Fruit fly (Drosophila melanogaster) whole organism, embryonic: Measurements from ENCODE around the gene CG5235.
A peak's percentile ranks its signal among the peaks of the same experiment; 100 is the strongest.

ENCODE experiments used
- CG10366 ChIP-seq: fragments of 200-800 bp; sonication (Bioruptor generic); IDR thresholded peaks from 2 replicates; pipeline ENCODE4 v1.3.6; 2022; ENCODE audit warnings: missing biosample characterization, missing genetic modification characterization
- CG10565 ChIP-seq: fragments of 200-800 bp; sonication (Bioruptor generic); optimal IDR thresholded peaks from 3 replicates; lab custom pipeline; 2016; ENCODE audit warnings: missing biosample characterization, mild to moderate bottlenecking, missing genetic modification characterization
- CG11504 ChIP-seq: fragments of 200-800 bp; sonication (Bioruptor generic); optimal IDR thresholded peaks from 3 replicates; lab custom pipeline; 2019; ENCODE audit warnings: missing biosample characterization, mild to moderate bottlenecking, missing genetic modification characterization, moderate library complexity
- CG11695 ChIP-seq: fragments of 200-800 bp; sonication (Bioruptor generic); IDR thresholded peaks from 3 replicates; pipeline ENCODE4 v1.3.6; 2022; ENCODE audit warnings: missing biosample characterization, missing genetic modification characterization
- CG11723 ChIP-seq: fragments of 200-800 bp; sonication (Bioruptor generic); optimal IDR thresholded peaks from 2 replicates; lab custom pipeline; 2017; ENCODE audit warnings: missing biosample characterization, mild to moderate bottlenecking, missing genetic modification characterization
- CG12104 ChIP-seq: fragments of 200-800 bp; sonication (Bioruptor generic); optimal IDR thresholded peaks from 3 replicates; lab custom pipeline; 2016; ENCODE audit warnings: missing biosample characterization, missing genetic modification characterization
- CG12391 ChIP-seq: fragments of 200-800 bp; sonication (Bioruptor generic); optimal IDR thresholded peaks from 3 replicates; lab custom pipeline; 2018; ENCODE audit warnings: missing biosample characterization, mild to moderate bottlenecking, missing genetic modification characterization, moderate library complexity
- CG15601 ChIP-seq: fragments of 200-800 bp; sonication (Bioruptor generic); optimal IDR thresholded peaks from 3 replicates; lab custom pipeline; 2019; ENCODE audit warnings: missing biosample characterization, mild to moderate bottlenecking, missing genetic modification characterization, moderate library complexity
- CG15696 ChIP-seq: fragments of 200-800 bp; sonication (Bioruptor generic); optimal IDR thresholded peaks from 2 replicates; lab custom pipeline; 2019; ENCODE audit warnings: missing biosample characterization, mild to moderate bottlenecking, missing genetic modification characterization, moderate library complexity
- CG16863 ChIP-seq: fragments of 200-800 bp; sonication (Bioruptor generic); optimal IDR thresholded peaks from 3 replicates; lab custom pipeline; 2016; ENCODE audit warnings: missing biosample characterization, missing genetic modification characterization
- CG17359 ChIP-seq: fragments of 200-800 bp; sonication (Bioruptor generic); optimal IDR thresholded peaks from 3 replicates; lab custom pipeline; 2018; ENCODE audit warnings: missing biosample characterization, mild to moderate bottlenecking, missing genetic modification characterization, moderate library complexity
- CG18476 ChIP-seq: fragments of 200-800 bp; sonication (Bioruptor generic); optimal IDR thresholded peaks from 2 replicates; lab custom pipeline; 2016; ENCODE audit warnings: missing biosample characterization, mild to moderate bottlenecking, missing genetic modification characterization
- CG18764 ChIP-seq: fragments of 200-800 bp; sonication (Bioruptor generic); optimal IDR thresholded peaks from 3 replicates; lab custom pipeline; 2016; ENCODE audit warnings: missing biosample characterization, missing genetic modification characterization
- CG2202 ChIP-seq: fragments of 200-800 bp; sonication (Bioruptor generic); optimal IDR thresholded peaks from 2 replicates; lab custom pipeline; 2018; ENCODE audit warnings: missing biosample characterization, mild to moderate bottlenecking, missing genetic modification characterization
- CG2678 ChIP-seq: fragments of 200-800 bp; sonication (Bioruptor generic); optimal IDR thresholded peaks from 3 replicates; lab custom pipeline; 2019; ENCODE audit warnings: missing biosample characterization, mild to moderate bottlenecking, missing genetic modification characterization, moderate library complexity
- CG2875 ChIP-seq: fragments of 200-800 bp; sonication (Bioruptor generic); optimal IDR thresholded peaks from 2 replicates; lab custom pipeline; 2017; ENCODE audit warnings: missing biosample characterization, mild to moderate bottlenecking, missing genetic modification characterization, missing genetic modification reagents
- CG6854 ChIP-seq: fragments of 200-800 bp; sonication (Bioruptor generic); optimal IDR thresholded peaks from 3 replicates; lab custom pipeline; 2017; ENCODE audit warnings: missing biosample characterization, mild to moderate bottlenecking, missing genetic modification characterization
- CG7987 ChIP-seq: fragments of 200-800 bp; sonication (Bioruptor generic); optimal IDR thresholded peaks from 2 replicates; lab custom pipeline; 2018; ENCODE audit warnings: missing biosample characterization, mild to moderate bottlenecking, missing genetic modification characterization, moderate library complexity
- CG8359 ChIP-seq: fragments of 200-800 bp; sonication (Bioruptor generic); optimal IDR thresholded peaks from 2 replicates; lab custom pipeline; 2017; ENCODE audit warnings: missing biosample characterization, mild to moderate bottlenecking, missing genetic modification characterization, borderline replicate concordance
- CHES-1-like ChIP-seq: fragments of 200-800 bp; sonication (Bioruptor generic); optimal IDR thresholded peaks from 2 replicates; lab custom pipeline; 2016; ENCODE audit warnings: missing biosample characterization, missing genetic modification characterization
- Deaf1 ChIP-seq: fragments of 200-800 bp; optimal IDR thresholded peaks from 3 replicates; lab custom pipeline; 2019; ENCODE audit warnings: missing biosample characterization, mild to moderate bottlenecking, missing genetic modification characterization, moderate library complexity
- Dref ChIP-seq: fragments of 200-800 bp; sonication (Bioruptor generic); IDR thresholded peaks from 2 replicates; pipeline ENCODE4 v1.3.6; 2022; ENCODE audit warnings: missing biosample characterization, missing genetic modification characterization
- Ets97D ChIP-seq: fragments of 200-800 bp; sonication (Bioruptor generic); optimal IDR thresholded peaks from 3 replicates; lab custom pipeline; 2016; ENCODE audit warnings: missing biosample characterization, missing genetic modification characterization
- HLH54F ChIP-seq: fragments of 200-800 bp; sonication (Bioruptor generic); optimal IDR thresholded peaks from 3 replicates; lab custom pipeline; 2016; ENCODE audit warnings: missing biosample characterization, missing genetic modification characterization
- MTF-1 ChIP-seq: fragments of 200-800 bp; sonication (Bioruptor generic); optimal IDR thresholded peaks from 2 replicates; lab custom pipeline; 2018; ENCODE audit warnings: missing biosample characterization, mild to moderate bottlenecking, missing genetic modification characterization, borderline replicate concordance
- NC2α ChIP-seq: fragments of 200-800 bp; sonication (Bioruptor generic); optimal IDR thresholded peaks from 2 replicates; lab custom pipeline; 2016; ENCODE audit warnings: missing biosample characterization, missing genetic modification characterization
- TFAM ChIP-seq: fragments of 200-800 bp; sonication (Bioruptor generic); optimal IDR thresholded peaks from 2 replicates; lab custom pipeline; 2017; ENCODE audit warnings: missing biosample characterization, missing genetic modification characterization, inconsistent platforms
- Vsx1 ChIP-seq: fragments of 200-800 bp; sonication (Bioruptor generic); optimal IDR thresholded peaks from 2 replicates; lab custom pipeline; 2017; ENCODE audit warnings: missing biosample characterization, mild to moderate bottlenecking, missing genetic modification characterization, missing genetic modification reagents
- bcd ChIP-seq: fragments of 200-800 bp; sonication (Bioruptor generic); optimal IDR thresholded peaks from 2 replicates; lab custom pipeline; 2017; ENCODE audit warnings: missing biosample characterization, mild to moderate bottlenecking, missing genetic modification characterization
- chn ChIP-seq: fragments of 200-800 bp; sonication (Bioruptor generic); optimal IDR thresholded peaks from 2 replicates; lab custom pipeline; 2016; ENCODE audit warnings: missing biosample characterization, missing genetic modification characterization
- crol ChIP-seq: fragments of 200-800 bp; sonication (Bioruptor generic); IDR thresholded peaks from 2 replicates; pipeline ENCODE4 v1.3.6; 2022; ENCODE audit warnings: missing biosample characterization, missing genetic modification characterization
- cwo ChIP-seq: fragments of 200-800 bp; sonication (Bioruptor generic); optimal IDR thresholded peaks from 3 replicates; lab custom pipeline; 2017; ENCODE audit warnings: missing biosample characterization, missing genetic modification characterization, mild to moderate bottlenecking, moderate library complexity, missing genetic modification reagents
- eve ChIP-seq, 2 experiments: fragments of >200 bp; optimal IDR thresholded peaks; 2 replicates each; lab custom pipeline; 2017; ENCODE audit warnings: missing biosample characterization in 2 of 2, missing genetic modification characterization in 2 of 2
- eyg ChIP-seq: fragments of 200-800 bp; sonication (Bioruptor generic); optimal IDR thresholded peaks from 3 replicates; lab custom pipeline; 2016; ENCODE audit warnings: missing biosample characterization, missing genetic modification characterization
- gfzf ChIP-seq: fragments of 200-800 bp; sonication (Bioruptor generic); optimal IDR thresholded peaks from 2 replicates; lab custom pipeline; 2016; ENCODE audit warnings: missing biosample characterization, mild to moderate bottlenecking, missing genetic modification characterization, moderate library complexity
- gsb-n ChIP-seq: fragments of 200-800 bp; sonication (Bioruptor generic); optimal IDR thresholded peaks from 3 replicates; lab custom pipeline; 2018; ENCODE audit warnings: missing biosample characterization, mild to moderate bottlenecking, missing genetic modification characterization
- kah ChIP-seq: fragments of 200-800 bp; sonication (Bioruptor generic); optimal IDR thresholded peaks from 2 replicates; lab custom pipeline; 2018; ENCODE audit warnings: missing biosample characterization, mild to moderate bottlenecking, missing genetic modification characterization
- lab ChIP-seq: fragments of 200-800 bp; sonication (Bioruptor generic); optimal IDR thresholded peaks from 3 replicates; lab custom pipeline; 2017; ENCODE audit warnings: missing biosample characterization, missing genetic modification characterization, mild to moderate bottlenecking, moderate library complexity, missing genetic modification reagents
- maf-S ChIP-seq: fragments of 200-800 bp; sonication (Bioruptor generic); optimal IDR thresholded peaks from 2 replicates; lab custom pipeline; 2016; ENCODE audit warnings: missing biosample characterization, missing genetic modification characterization
- nau ChIP-seq: fragments of 200-800 bp; sonication (Bioruptor generic); optimal IDR thresholded peaks from 3 replicates; lab custom pipeline; 2017; ENCODE audit warnings: missing biosample characterization, mild to moderate bottlenecking, missing genetic modification characterization, missing genetic modification reagents
- sc ChIP-seq, 3 experiments: fragments of >200 bp in 2 of 3; fragments of 200-800 bp in 1 of 3; sonication (Bioruptor generic) in 1 of 3; optimal IDR thresholded peaks; 2 replicates in 2 of 3; 3 replicates in 1 of 3; lab custom pipeline; 2017; ENCODE audit warnings: mild to moderate bottlenecking in 1 of 3, missing biosample characterization in 1 of 3, missing genetic modification characterization in 1 of 3, missing genetic modification reagents in 1 of 3
- sens ChIP-seq: fragments of 200-800 bp; sonication (Bioruptor generic); peaks from one replicate; lab custom pipeline; 2016; ENCODE audit warnings: missing biosample characterization, missing genetic modification characterization
- slbo ChIP-seq: fragments of 200-800 bp; sonication (Bioruptor generic); IDR thresholded peaks from 2 replicates; pipeline ENCODE4 v1.3.6; 2022; ENCODE audit warnings: missing biosample characterization, missing genetic modification characterization
- stwl ChIP-seq: fragments of 200-800 bp; sonication (Bioruptor generic); optimal IDR thresholded peaks from 3 replicates; lab custom pipeline; 2018; ENCODE audit warnings: missing biosample characterization, mild to moderate bottlenecking, missing genetic modification characterization, moderate library complexity
- tio ChIP-seq: fragments of 200-800 bp; sonication (Bioruptor generic); optimal IDR thresholded peaks from 2 replicates; lab custom pipeline; 2017; ENCODE audit warnings: missing biosample characterization, missing genetic modification characterization, inconsistent platforms
- trem ChIP-seq: fragments of 200-800 bp; optimal IDR thresholded peaks from 3 replicates; lab custom pipeline; 2019; ENCODE audit warnings: missing biosample characterization, mild to moderate bottlenecking, missing genetic modification characterization, moderate library complexity
- usp ChIP-seq: fragments of >200 bp; optimal IDR thresholded peaks from 2 replicates; lab custom pipeline; 2017; ENCODE audit warnings: missing biosample characterization, missing genetic modification characterization
- yki ChIP-seq: fragments of >200 bp; optimal IDR thresholded peaks from 3 replicates; lab custom pipeline; 2018
- z ChIP-seq: fragments of 200-800 bp; sonication (Bioruptor generic); IDR thresholded peaks from 3 replicates; pipeline ENCODE4 v1.3.6; 2022; ENCODE audit warnings: missing biosample characterization, missing genetic modification characterization

CG5235 gene

DNA sequence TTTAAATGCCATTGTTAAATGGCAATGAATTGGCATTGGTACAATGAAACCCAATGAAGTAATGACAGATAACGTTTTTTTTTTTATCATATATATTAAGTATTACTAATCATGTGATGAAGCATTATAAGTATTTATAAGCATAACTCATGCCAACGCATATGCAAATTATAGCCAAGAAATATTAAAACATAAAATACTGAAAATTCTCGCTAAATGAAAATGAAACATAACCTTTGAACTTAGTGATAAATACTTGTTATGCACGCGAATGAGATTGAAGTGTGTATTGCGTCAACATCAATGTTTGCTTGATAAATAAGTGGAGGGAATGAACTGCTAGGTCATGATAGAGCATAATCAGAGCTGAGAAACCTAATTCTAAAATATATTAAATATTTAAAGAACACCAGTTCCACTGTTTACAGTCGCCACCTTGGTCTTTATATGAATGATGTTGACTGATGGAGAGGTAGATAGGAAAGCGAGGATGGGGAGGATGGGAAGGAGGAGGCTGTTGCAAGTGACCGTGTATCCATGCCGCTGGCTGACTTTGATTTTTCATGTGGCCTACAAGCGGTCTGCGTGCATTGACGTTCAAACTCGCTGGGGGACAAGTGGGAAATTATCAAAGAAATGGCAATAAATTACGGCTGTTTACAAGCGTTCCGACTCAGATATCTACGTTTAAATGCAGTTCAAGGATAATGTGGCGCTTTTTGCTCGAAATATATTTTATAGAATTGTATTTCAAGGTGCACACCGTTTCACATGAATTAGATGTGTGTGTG is 33.9 kb downstream of the CG5235 start:
- TF ChIP-seq yki: no peak
- TF ChIP-seq stwl: peak; percentile 1
- TF ChIP-seq CG15696 (tag; lab: Kevin White, UChicago): peak; percentile 71
- TF ChIP-seq slbo (GFP tag; lab: Robert Waterston, UW): no peak
- TF ChIP-seq Dref (GFP tag; lab: Robert Waterston, UW): no peak
- TF ChIP-seq bcd (GFP tag; lab: Kevin White, UChicago): no peak
- TF ChIP-seq usp (GFP tag; lab: Kevin White, UChicago): no peak
- TF ChIP-seq nau (GFP tag; lab: Kevin White, UChicago): peak; percentile 22
- TF ChIP-seq CG2202 (tag; lab: Kevin White, UChicago): peak; percentile 58
- TF ChIP-seq crol (GFP tag; lab: Robert Waterston, UW): no peak
- peak; percentile 20 for TF ChIP-seq Vsx1 (GFP tag; lab: Kevin White, UChicago)
- TF ChIP-seq kah: no peak
- TF ChIP-seq sens (GFP tag; lab: Kevin White, UChicago): peak; percentile 86
- TF ChIP-seq CG10565: no peak
- peak; percentile 0 for TF ChIP-seq tio (GFP tag; lab: Kevin White, UChicago)
- TF ChIP-seq CG2875 (GFP tag; lab: Kevin White, UChicago): peak; percentile 49
- peak; percentile 48 for TF ChIP-seq CG8359 (GFP tag; lab: Kevin White, UChicago)
- no peak for TF ChIP-seq chn (GFP tag; lab: Kevin White, UChicago)
- TF ChIP-seq Ets97D: no peak
- peak; percentile 35 for TF ChIP-seq gsb-n (tag; lab: Kevin White, UChicago)
- no peak for TF ChIP-seq CG16863 (GFP tag; lab: Kevin White, UChicago)
- peak; percentile 7 for TF ChIP-seq MTF-1 (GFP tag; lab: Kevin White, UChicago)
- TF ChIP-seq eyg: no peak
- TF ChIP-seq HLH54F (GFP tag; lab: Kevin White, UChicago): no peak
- peak; percentile 11 for TF ChIP-seq CG18476 (GFP tag; lab: Kevin White, UChicago)
- TF ChIP-seq NC2α (GFP tag; lab: Kevin White, UChicago): no peak
- no peak for TF ChIP-seq gfzf
- TF ChIP-seq CG6854 (GFP tag; lab: Kevin White, UChicago): no peak
- TF ChIP-seq sc (optimal IDR thresholded peaks at IDR 0.05; lab: Kevin White, UChicago): no peak
- peak; percentile 53 for TF ChIP-seq sc (GFP tag; optimal IDR thresholded peaks at IDR 0.05; lab: Kevin White, UChicago)
- TF ChIP-seq CHES-1-like (GFP tag; lab: Kevin White, UChicago): no peak
- peak; percentile 32 for TF ChIP-seq CG2678 (tag; lab: Kevin White, UChicago)
- TF ChIP-seq CG18764 (GFP tag; lab: Kevin White, UChicago): peak; percentile 25
- TF ChIP-seq CG11504 (tag; lab: Kevin White, UChicago): peak; percentile 9
- no peak for TF ChIP-seq TFAM
- TF ChIP-seq CG11723: no peak
- TF ChIP-seq cwo (GFP tag; lab: Kevin White, UChicago): no peak
- TF ChIP-seq trem: peak; percentile 9
- no peak for TF ChIP-seq CG12104 (GFP tag; lab: Kevin White, UChicago)
- peak; percentile 10 for TF ChIP-seq CG7987 (GFP tag; lab: Kevin White, UChicago)
- no peak for TF ChIP-seq CG10366 (GFP tag; lab: Robert Waterston, UW)
- TF ChIP-seq Deaf1: no peak
- TF ChIP-seq CG11695 (GFP tag; lab: Robert Waterston, UW): no peak
- TF ChIP-seq z (GFP tag; lab: Robert Waterston, UW): 0 out of 3 replicates have a peak, but pooled peaks have one; percentile 20
- peak; percentile 43 for TF ChIP-seq CG15601
- TF ChIP-seq eve (GFP tag; optimal IDR thresholded peaks at IDR 0.05; lab: Kevin White, UChicago): no peak
- peak; percentile 5 for TF ChIP-seq CG17359
- TF ChIP-seq CG12391 (tag; lab: Kevin White, UChicago): no peak
- TF ChIP-seq maf-S (GFP tag; lab: Kevin White, UChicago): no peak
- peak; percentile 9 for TF ChIP-seq lab (GFP tag; lab: Kevin White, UChicago)
